Fruit fly (Drosophila melanogaster) whole organism, embryonic: Measurements from ENCODE around the gene UQCR-C2.
A peak's percentile ranks its signal among the peaks of the same experiment; 100 is the strongest.

Experiments
- Blimp-1 ChIP-seq: fragments of 200-800 bp; sonication (Bioruptor generic); optimal IDR thresholded peaks from 3 replicates; lab custom pipeline; 2018; ENCODE audit warnings: missing biosample characterization, missing genetic modification characterization, mild to moderate bottlenecking, moderate library complexity, missing genetic modification reagents
- CG11456 ChIP-seq: fragments of 200-800 bp; sonication (Bioruptor generic); IDR thresholded peaks from 3 replicates; pipeline ENCODE4 v1.3.6; 2022; ENCODE audit warnings: missing biosample characterization, missing genetic modification characterization
- CG11504 ChIP-seq: fragments of 200-800 bp; sonication (Bioruptor generic); optimal IDR thresholded peaks from 3 replicates; lab custom pipeline; 2019; ENCODE audit warnings: missing biosample characterization, mild to moderate bottlenecking, missing genetic modification characterization, moderate library complexity
- CG11696 ChIP-seq: fragments of 200-800 bp; sonication (Bioruptor generic); IDR thresholded peaks from 2 replicates; pipeline ENCODE4 v1.3.6; 2022; ENCODE audit warnings: missing biosample characterization, missing genetic modification characterization
- CG13894 ChIP-seq: fragments of 200-800 bp; sonication (Bioruptor generic); optimal IDR thresholded peaks from 3 replicates; lab custom pipeline; 2018; ENCODE audit warnings: missing biosample characterization, mild to moderate bottlenecking, missing genetic modification characterization, moderate library complexity
- CG14050 ChIP-seq: fragments of 200-800 bp; sonication (Bioruptor generic); IDR thresholded peaks from 3 replicates; pipeline ENCODE4 v1.3.6; 2022; ENCODE audit warnings: missing biosample characterization, missing genetic modification characterization
- CG14710 ChIP-seq: fragments of 200-800 bp; sonication (Bioruptor generic); optimal IDR thresholded peaks from 3 replicates; lab custom pipeline; 2019; ENCODE audit warnings: missing biosample characterization, mild to moderate bottlenecking, missing genetic modification characterization, moderate library complexity
- CG15601 ChIP-seq: fragments of 200-800 bp; sonication (Bioruptor generic); optimal IDR thresholded peaks from 3 replicates; lab custom pipeline; 2019; ENCODE audit warnings: missing biosample characterization, mild to moderate bottlenecking, missing genetic modification characterization, moderate library complexity
- CG17328 ChIP-seq: fragments of 200-800 bp; sonication (Bioruptor generic); IDR thresholded peaks from 2 replicates; pipeline ENCODE4 v1.3.6; 2022; ENCODE audit warnings: missing biosample characterization, missing genetic modification characterization
- CG17385 ChIP-seq: fragments of 200-800 bp; sonication (Bioruptor generic); optimal IDR thresholded peaks from 3 replicates; lab custom pipeline; 2018; ENCODE audit warnings: missing biosample characterization, mild to moderate bottlenecking, missing genetic modification characterization
- CG17568 ChIP-seq: fragments of 200-800 bp; sonication (Bioruptor generic); optimal IDR thresholded peaks from 2 replicates; lab custom pipeline; 2018; ENCODE audit warnings: missing biosample characterization, mild to moderate bottlenecking, missing genetic modification characterization, moderate library complexity
- CG18599 ChIP-seq: fragments of 200-800 bp; sonication (Bioruptor generic); optimal IDR thresholded peaks from 3 replicates; lab custom pipeline; 2017; ENCODE audit warnings: missing biosample characterization, missing genetic modification characterization, mild to moderate bottlenecking, moderate library complexity, missing genetic modification reagents
- CG32532 ChIP-seq: fragments of 200-800 bp; sonication (Bioruptor generic); IDR thresholded peaks from 2 replicates; pipeline ENCODE4 v1.3.6; 2022; ENCODE audit warnings: missing biosample characterization, missing genetic modification characterization
- CG34376 ChIP-seq: fragments of 200-800 bp; sonication (Bioruptor generic); optimal IDR thresholded peaks from 2 replicates; lab custom pipeline; 2018; ENCODE audit warnings: missing biosample characterization, mild to moderate bottlenecking, missing genetic modification characterization
- CG5180 ChIP-seq: fragments of 200-800 bp; sonication (Bioruptor generic); optimal IDR thresholded peaks from 3 replicates; lab custom pipeline; 2017; ENCODE audit warnings: missing biosample characterization, missing genetic modification characterization, mild to moderate bottlenecking, moderate library complexity, missing genetic modification reagents
- CG6854 ChIP-seq: fragments of 200-800 bp; sonication (Bioruptor generic); optimal IDR thresholded peaks from 3 replicates; lab custom pipeline; 2017; ENCODE audit warnings: missing biosample characterization, mild to moderate bottlenecking, missing genetic modification characterization
- CG8290 ChIP-seq, 3 experiments: fragments of 200-800 bp; sonication (Bioruptor generic); optimal IDR thresholded peaks; 2 replicates each; lab custom pipeline; 2016 to 2019; ENCODE audit warnings: missing biosample characterization in 3 of 3, missing genetic modification characterization in 3 of 3, mild to moderate bottlenecking in 2 of 3, moderate library complexity in 1 of 3
- Camta ChIP-seq: fragments of 200-800 bp; sonication (Bioruptor generic); optimal IDR thresholded peaks from 2 replicates; lab custom pipeline; 2016; ENCODE audit warnings: missing biosample characterization, missing genetic modification characterization
- Chrac-16 ChIP-seq: fragments of 200-800 bp; sonication (Bioruptor generic); optimal IDR thresholded peaks from 3 replicates; lab custom pipeline; 2016; ENCODE audit warnings: missing biosample characterization, missing genetic modification characterization
- Deaf1 ChIP-seq: fragments of 200-800 bp; optimal IDR thresholded peaks from 3 replicates; lab custom pipeline; 2019; ENCODE audit warnings: missing biosample characterization, mild to moderate bottlenecking, missing genetic modification characterization, moderate library complexity
- Ets65A ChIP-seq: fragments of 200-800 bp; sonication (Bioruptor generic); peaks from one replicate; lab custom pipeline; 2016; ENCODE audit warnings: missing biosample characterization, missing genetic modification characterization
- Fer1 ChIP-seq: fragments of 200-800 bp; sonication (Bioruptor generic); optimal IDR thresholded peaks from 2 replicates; lab custom pipeline; 2017; ENCODE audit warnings: missing biosample characterization, mild to moderate bottlenecking, missing genetic modification characterization
- Hmr ChIP-seq: fragments of 200-800 bp; sonication (Bioruptor generic); optimal IDR thresholded peaks from 3 replicates; lab custom pipeline; 2017; ENCODE audit warnings: mild to moderate bottlenecking, missing biosample characterization, missing genetic modification reagents, missing genetic modification characterization
- Jarid2 ChIP-seq: fragments of 200-800 bp; sonication (Bioruptor generic); optimal IDR thresholded peaks from 3 replicates; lab custom pipeline; 2017; ENCODE audit warnings: mild to moderate bottlenecking, missing biosample characterization, missing genetic modification reagents, missing genetic modification characterization
- NFAT ChIP-seq: fragments of 200-800 bp; sonication (Bioruptor generic); IDR thresholded peaks from 2 replicates; pipeline ENCODE4 v1.3.6; 2022; ENCODE audit warnings: missing biosample characterization, missing genetic modification characterization
- abd-A ChIP-seq: fragments of 200-800 bp; sonication (Bioruptor generic); optimal IDR thresholded peaks from 3 replicates; lab custom pipeline; 2019; ENCODE audit warnings: missing biosample characterization, mild to moderate bottlenecking, missing genetic modification characterization, moderate library complexity
- chif ChIP-seq, 2 experiments: fragments of 200-800 bp; sonication (Bioruptor generic); optimal IDR thresholded peaks; 3 replicates each; lab custom pipeline; 2016; ENCODE audit warnings: missing biosample characterization in 2 of 2, missing genetic modification characterization in 2 of 2
- ci ChIP-seq: fragments of 200-800 bp; sonication (Bioruptor generic); IDR thresholded peaks from 3 replicates; pipeline ENCODE4 v1.3.6; 2022; ENCODE audit warnings: missing biosample characterization, missing genetic modification characterization
- croc ChIP-seq: fragments of 200-800 bp; sonication (Bioruptor generic); conservative IDR thresholded peaks from 3 replicates; pipeline ENCODE4 v1.3.6; 2022; ENCODE audit warnings: missing biosample characterization, missing genetic modification characterization
- crol ChIP-seq: fragments of 200-800 bp; sonication (Bioruptor generic); IDR thresholded peaks from 2 replicates; pipeline ENCODE4 v1.3.6; 2022; ENCODE audit warnings: missing biosample characterization, missing genetic modification characterization
- dmrt99B ChIP-seq: fragments of 200-800 bp; sonication (Bioruptor generic); optimal IDR thresholded peaks from 2 replicates; lab custom pipeline; 2018; ENCODE audit warnings: missing biosample characterization, mild to moderate bottlenecking, missing genetic modification characterization, moderate library complexity
- ewg ChIP-seq: fragments of 200-800 bp; sonication (Bioruptor generic); optimal IDR thresholded peaks from 3 replicates; lab custom pipeline; 2017; ENCODE audit warnings: mild to moderate bottlenecking, missing biosample characterization, missing genetic modification reagents, missing genetic modification characterization
- gt ChIP-seq: fragments of 200-800 bp; sonication (Bioruptor generic); IDR thresholded peaks from 2 replicates; pipeline ENCODE4 v1.3.6; 2022; ENCODE audit warnings: missing biosample characterization, missing genetic modification characterization
- kah ChIP-seq: fragments of 200-800 bp; sonication (Bioruptor generic); optimal IDR thresholded peaks from 2 replicates; lab custom pipeline; 2018; ENCODE audit warnings: missing biosample characterization, mild to moderate bottlenecking, missing genetic modification characterization
- lab ChIP-seq: fragments of 200-800 bp; sonication (Bioruptor generic); optimal IDR thresholded peaks from 3 replicates; lab custom pipeline; 2017; ENCODE audit warnings: missing biosample characterization, missing genetic modification characterization, mild to moderate bottlenecking, moderate library complexity, missing genetic modification reagents
- mirr ChIP-seq: fragments of 200-800 bp; sonication (Bioruptor generic); optimal IDR thresholded peaks from 3 replicates; lab custom pipeline; 2018; ENCODE audit warnings: missing biosample characterization, mild to moderate bottlenecking, missing genetic modification characterization
- oc ChIP-seq: fragments of 200-800 bp; sonication (Bioruptor generic); optimal IDR thresholded peaks from 2 replicates; lab custom pipeline; 2018; ENCODE audit warnings: missing biosample characterization, mild to moderate bottlenecking, missing genetic modification characterization, moderate library complexity
- odd ChIP-seq: fragments of 200-800 bp; sonication (Bioruptor generic); optimal IDR thresholded peaks from 2 replicates; lab custom pipeline; 2017; ENCODE audit warnings: missing biosample characterization, mild to moderate bottlenecking, missing genetic modification characterization
- scrt ChIP-seq: fragments of 200-800 bp; sonication (Bioruptor generic); optimal IDR thresholded peaks from 2 replicates; lab custom pipeline; 2018; ENCODE audit warnings: missing biosample characterization, mild to moderate bottlenecking, missing genetic modification characterization, moderate library complexity
- sd ChIP-seq: fragments of 200-800 bp; sonication (Bioruptor generic); optimal IDR thresholded peaks from 3 replicates; lab custom pipeline; 2018; ENCODE audit warnings: missing biosample characterization, mild to moderate bottlenecking, missing genetic modification characterization, moderate library complexity
- sens ChIP-seq: fragments of 200-800 bp; sonication (Bioruptor generic); peaks from one replicate; lab custom pipeline; 2016; ENCODE audit warnings: missing biosample characterization, missing genetic modification characterization
- tio ChIP-seq: fragments of 200-800 bp; sonication (Bioruptor generic); optimal IDR thresholded peaks from 2 replicates; lab custom pipeline; 2017; ENCODE audit warnings: missing biosample characterization, missing genetic modification characterization, inconsistent platforms

UQCR-C2 gene

dm6 chr3L:16542998-16543624 lies 40.8 kb upstream of the UQCR-C2 start, which contains the start of gene CG43373:
CG43373 (minus strand) TSS chr3L:16543370.
- TF ChIP-seq ci (GFP tag; lab: Robert Waterston, UW): peak; percentile 31; the same call in 1 of the 3 replicates
- peak; percentile 26 for TF ChIP-seq CG17568
- 0 out of 2 replicates have a peak, but pooled peaks have one; percentile 21 for TF ChIP-seq CG17328 (GFP tag; lab: Robert Waterston, UW)
- TF ChIP-seq CG32532 (GFP tag; lab: Robert Waterston, UW): peak; percentile 33; the same call in 1 of the 2 replicates
- no peak for TF ChIP-seq ewg (GFP tag; lab: Kevin White, UChicago)
- TF ChIP-seq abd-A: peak; percentile 61
- no peak for TF ChIP-seq tio (GFP tag; lab: Kevin White, UChicago)
- TF ChIP-seq Jarid2: peak; percentile 71
- TF ChIP-seq CG11504 (tag; lab: Kevin White, UChicago): peak; percentile 19
- TF ChIP-seq NFAT (GFP tag; lab: Robert Waterston, UW): 0 out of 2 replicates have a peak, but pooled peaks have one; percentile 7
- TF ChIP-seq dmrt99B (tag; lab: Kevin White, UChicago): no peak
- TF ChIP-seq scrt: peak; percentile 70
- TF ChIP-seq CG11456: 0 out of 3 replicates have a peak, but pooled peaks have one; percentile 60
- no peak for TF ChIP-seq gt (GFP tag; lab: Robert Waterston, UW)
- peak; percentile 35 for TF ChIP-seq Hmr (GFP tag; lab: Kevin White, UChicago)
- peak; percentile 62 for TF ChIP-seq Ets65A (GFP tag; lab: Kevin White, UChicago)
- TF ChIP-seq CG34376 (GFP tag; lab: Kevin White, UChicago): peak; percentile 9
- TF ChIP-seq CG6854 (GFP tag; lab: Kevin White, UChicago): peak; percentile 22
- peak; percentile 34 for TF ChIP-seq CG17385 (GFP tag; lab: Kevin White, UChicago)
- TF ChIP-seq CG14710: no peak
- 0 out of 2 replicates have a peak, but pooled peaks have one; percentile 9 for TF ChIP-seq CG11696
- 0 out of 2 replicates have a peak, but pooled peaks have one; percentile 20 for TF ChIP-seq crol
- no peak for TF ChIP-seq croc
- TF ChIP-seq chif (GFP tag; optimal IDR thresholded peaks at IDR 0.05; lab: Kevin White, UChicago): no peak
- peak; percentile 63 for TF ChIP-seq Deaf1 (tag; lab: Kevin White, UChicago)
- TF ChIP-seq sd (tag; lab: Kevin White, UChicago): peak; percentile 2
- TF ChIP-seq CG8290 (GFP tag; optimal IDR thresholded peaks at IDR 0.05; lab: Kevin White, UChicago): no peak
- TF ChIP-seq CG8290 (tag; optimal IDR thresholded peaks at IDR 0.05; lab: Kevin White, UChicago): peak in 1 of 2 experiments; percentile 12
- TF ChIP-seq lab (GFP tag; lab: Kevin White, UChicago): peak; percentile 36
- TF ChIP-seq kah (GFP tag; lab: Kevin White, UChicago): peak; percentile 27
- TF ChIP-seq Chrac-16 (GFP tag; lab: Kevin White, UChicago): no peak
- TF ChIP-seq odd (GFP tag; lab: Kevin White, UChicago): peak; percentile 28
- TF ChIP-seq mirr (GFP tag; lab: Kevin White, UChicago): peak; percentile 16
- TF ChIP-seq CG14050 (GFP tag; lab: Robert Waterston, UW): no peak
- TF ChIP-seq CG13894 (tag; lab: Kevin White, UChicago): peak; percentile 54
- peak; percentile 63 for TF ChIP-seq CG5180 (GFP tag; lab: Kevin White, UChicago)
- peak; percentile 97 for TF ChIP-seq Blimp-1 (GFP tag; lab: Kevin White, UChicago)
- TF ChIP-seq Camta: no peak
- TF ChIP-seq CG15601 (tag; lab: Kevin White, UChicago): peak; percentile 100
- peak; percentile 41 for TF ChIP-seq sens (GFP tag; lab: Kevin White, UChicago)
- peak; percentile 8 for TF ChIP-seq oc
- peak; percentile 54 for TF ChIP-seq CG18599
- TF ChIP-seq Fer1 (GFP tag; lab: Kevin White, UChicago): peak; percentile 61
- TF ChIP-seq, all 482 proteins: peak for 32
